Worm (Caenorhabditis elegans): Measurements from ENCODE around the gene ptr-4.

The ptr-4 gene

DNA sequence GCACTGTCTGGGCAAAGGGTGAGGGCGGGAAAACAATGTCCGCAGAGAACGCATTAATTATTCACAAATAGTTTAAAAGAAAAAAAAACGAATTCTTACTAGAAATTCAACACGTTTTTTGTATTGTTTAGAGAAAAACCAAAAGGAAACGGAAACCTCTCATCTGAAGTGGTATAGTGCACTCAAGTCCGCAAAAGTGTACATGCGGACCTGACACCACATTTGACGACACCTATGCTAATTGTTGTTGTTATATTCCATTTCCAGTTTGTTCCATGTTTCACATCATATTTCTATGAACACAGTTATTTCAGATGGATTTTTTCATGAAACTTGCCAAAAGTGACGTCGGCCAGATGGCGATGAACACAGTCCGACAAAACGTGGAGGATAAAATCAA lies 13.0 kb downstream of the ptr-4 start, which contains the start of gene C45B2.6:
C45B2.6 (plus strand) TSS at position 136 of the 400 bp plus-strand sequence.
- TF ChIP-seq dpl-1 (GFP tag; optimal IDR thresholded peaks at IDR 0.05) (peak; percentile 4), dve-1 (tag; optimal IDR thresholded peaks at IDR 0.05; ENCODE audit: insufficient read depth) (peak; percentile 31), lsy-2 (tag; optimal IDR thresholded peaks at IDR 0.05) (peak in 1 of 2 experiments; percentile 43), zip-2 (tag; optimal IDR thresholded peaks at IDR 0.05) (no peak), daf-16 (GFP tag; optimal IDR thresholded peaks at IDR 0.05) (no peak), daf-16 (tag; optimal IDR thresholded peaks at IDR 0.05) (peak; percentile 13)

DNA sequence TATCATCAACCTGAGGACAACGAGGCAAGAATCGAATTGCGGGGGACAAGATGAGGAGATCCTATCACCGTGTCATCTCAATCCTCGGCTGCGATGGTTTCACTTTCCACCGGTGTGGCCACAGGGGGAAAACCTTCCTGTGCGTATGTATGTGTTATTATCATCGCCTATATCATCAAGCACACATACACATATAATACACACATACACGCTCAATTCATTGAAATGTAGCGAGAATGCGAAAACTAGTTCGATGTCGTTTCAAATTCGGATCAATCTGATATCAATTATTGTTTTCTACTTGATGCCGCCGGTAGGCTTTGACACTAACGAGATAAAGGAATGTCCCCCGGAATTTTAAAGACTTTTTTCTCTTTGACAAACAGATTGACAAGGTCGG lies 14.9 kb downstream of the ptr-4 start:
- TF ChIP-seq spr-3 (GFP tag; optimal IDR thresholded peaks at IDR 0.05) (no peak), nhr-77 (tag; optimal IDR thresholded peaks at IDR 0.05) (no peak), nhr-28 (tag; optimal IDR thresholded peaks at IDR 0.05) (peak; percentile 69), madf-9 (GFP tag; conservative IDR thresholded peaks at IDR 0.05) (no peak), mxl-3 (GFP tag; optimal IDR thresholded peaks at IDR 0.05) (peak; percentile 26), hlh-30 (tag; optimal IDR thresholded peaks at IDR 0.05; ENCODE audit: insufficient read depth) (no peak), Y5F2A.4 (GFP tag; optimal IDR thresholded peaks at IDR 0.05) (no peak), lir-3 (tag; optimal IDR thresholded peaks at IDR 0.05) (no peak), lin-39 (tag; optimal IDR thresholded peaks at IDR 0.05) (no peak), unc-62 (GFP tag; optimal IDR thresholded peaks at IDR 0.05 in 1 of 2) (peak in 1 of 2 experiments; percentile 32), unc-62 (tag; optimal IDR thresholded peaks at IDR 0.05) (no peak), dve-1 (tag; optimal IDR thresholded peaks at IDR 0.05; ENCODE audit: insufficient read depth) (no peak), unc-130 (GFP tag; optimal IDR thresholded peaks at IDR 0.05) (no peak), ceh-62 (tag; optimal IDR thresholded peaks at IDR 0.05) (no peak), lsy-2 (tag; optimal IDR thresholded peaks at IDR 0.05) (no peak), sdz-12 (GFP tag; optimal IDR thresholded peaks at IDR 0.05) (no peak)

DNA sequence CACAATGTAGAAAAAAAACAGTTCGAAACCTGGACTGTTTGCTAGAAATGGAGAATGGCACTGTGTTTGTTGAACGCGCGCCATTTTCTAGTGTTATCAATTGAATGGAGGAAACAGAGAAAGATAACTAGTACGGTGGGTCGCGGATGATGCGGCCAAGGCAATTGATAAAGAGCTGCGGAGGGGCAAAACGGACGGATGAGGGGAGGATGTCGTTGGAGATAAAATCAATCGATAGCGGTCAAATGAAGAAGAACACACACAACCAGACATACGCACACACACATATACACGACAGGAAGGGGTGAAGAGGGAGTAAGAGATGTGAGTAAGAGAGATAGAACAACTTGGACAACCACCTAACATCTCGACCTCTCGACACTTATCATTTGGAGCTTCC lies 15.7 kb downstream of the ptr-4 start:
- no peak for TF ChIP-seq daf-16 (GFP tag; optimal IDR thresholded peaks at IDR 0.05)
- TF ChIP-seq daf-16 (tag; optimal IDR thresholded peaks at IDR 0.05) = peak; percentile 26
- TF ChIP-seq ceh-28 (tag; optimal IDR thresholded peaks at IDR 0.05) = peak; percentile 20
- TF ChIP-seq nhr-28 (tag; optimal IDR thresholded peaks at IDR 0.05) = peak; percentile 49
- TF ChIP-seq unc-130 (GFP tag; optimal IDR thresholded peaks at IDR 0.05) = no peak
- no peak for TF ChIP-seq aly-2 (tag; optimal IDR thresholded peaks at IDR 0.05)
- peak; percentile 37 for TF ChIP-seq hlh-11 (tag; optimal IDR thresholded peaks at IDR 0.05)

DNA sequence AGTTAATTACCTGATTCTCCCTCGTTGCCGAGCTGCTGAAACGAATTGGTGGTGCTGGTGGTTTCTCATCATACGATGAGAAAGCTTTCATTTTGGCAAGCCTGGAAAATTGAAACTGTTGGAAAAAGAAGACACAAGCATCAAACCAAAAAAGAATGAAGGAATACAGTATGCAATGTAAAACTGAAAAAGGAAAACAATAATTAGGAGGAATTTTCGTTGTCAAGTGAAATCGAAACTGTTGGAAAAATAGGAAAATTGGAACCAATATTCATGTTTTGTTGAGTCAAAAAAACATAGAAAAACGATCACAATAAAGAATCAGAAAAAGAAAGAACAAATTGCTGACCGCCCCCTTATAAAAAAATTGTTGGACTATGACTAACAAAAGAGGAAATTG lies 17.3 kb downstream of the ptr-4 start, which contains the start of gene pak-1:
pak-1 (minus strand) TSS at position 101 of the 400 bp plus-strand sequence.
- TF ChIP-seq lin-39 (tag; optimal IDR thresholded peaks at IDR 0.05) (no peak), ztf-11 (tag; optimal IDR thresholded peaks at IDR 0.05) (no peak), R02D3.7 (tag; optimal IDR thresholded peaks at IDR 0.05) (no peak), cey-2 (tag; optimal IDR thresholded peaks at IDR 0.05; ENCODE audit: borderline replicate concordance, insufficient read depth) (no peak), ztf-7 (tag; optimal IDR thresholded peaks at IDR 0.05) (no peak), nhr-237 (tag; optimal IDR thresholded peaks at IDR 0.05) (no peak), lin-29 (GFP tag; IDR thresholded peaks at IDR 0.05) (no peak), hmg-1.1 (GFP tag; IDR thresholded peaks at IDR 0.05) (no peak)

DNA sequence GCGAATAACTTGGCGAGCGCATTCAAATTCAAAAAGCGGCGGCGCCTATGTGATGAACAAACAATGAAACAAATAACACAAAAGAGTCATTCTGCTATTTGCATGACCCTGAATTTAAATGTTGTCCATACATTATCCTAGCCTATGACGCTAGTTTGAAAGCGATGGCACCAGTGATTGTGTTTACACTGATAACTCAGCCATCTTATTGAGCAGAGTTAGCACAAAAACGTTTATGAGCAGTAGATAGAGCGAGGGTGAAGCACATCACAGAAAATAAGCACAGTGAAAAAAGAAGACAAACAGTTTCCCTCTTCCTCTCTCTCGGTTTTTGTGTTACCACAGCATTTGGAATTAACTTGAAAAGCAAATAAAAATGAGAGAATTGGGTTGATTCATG lies 22.5 kb downstream of the ptr-4 start:
- TF ChIP-seq unc-62 (GFP tag; optimal IDR thresholded peaks at IDR 0.05 in 1 of 2) (peak in 1 of 2 experiments; percentile 57), unc-62 (tag; optimal IDR thresholded peaks at IDR 0.05) (no peak), R02D3.7 (tag; optimal IDR thresholded peaks at IDR 0.05) (no peak), daf-16 (GFP tag; optimal IDR thresholded peaks at IDR 0.05) (no peak), daf-16 (tag; optimal IDR thresholded peaks at IDR 0.05) (peak; percentile 74), aha-1 (tag) (peak; percentile 86), ztf-11 (tag; optimal IDR thresholded peaks at IDR 0.05) (no peak), nhr-28 (tag; optimal IDR thresholded peaks at IDR 0.05) (peak; percentile 58), hmg-1.1 (GFP tag; IDR thresholded peaks at IDR 0.05) (no peak), mes-2 (tag; optimal IDR thresholded peaks at IDR 0.05; ENCODE audit: poor library complexity, severe bottlenecking) (no peak), unc-39 (tag; optimal IDR thresholded peaks at IDR 0.05) (no peak), nhr-6 (tag; optimal IDR thresholded peaks at IDR 0.05) (peak; percentile 45)
